Fruit fly (Drosophila melanogaster): ENCODE measurements around the gene prage.

DNA sequence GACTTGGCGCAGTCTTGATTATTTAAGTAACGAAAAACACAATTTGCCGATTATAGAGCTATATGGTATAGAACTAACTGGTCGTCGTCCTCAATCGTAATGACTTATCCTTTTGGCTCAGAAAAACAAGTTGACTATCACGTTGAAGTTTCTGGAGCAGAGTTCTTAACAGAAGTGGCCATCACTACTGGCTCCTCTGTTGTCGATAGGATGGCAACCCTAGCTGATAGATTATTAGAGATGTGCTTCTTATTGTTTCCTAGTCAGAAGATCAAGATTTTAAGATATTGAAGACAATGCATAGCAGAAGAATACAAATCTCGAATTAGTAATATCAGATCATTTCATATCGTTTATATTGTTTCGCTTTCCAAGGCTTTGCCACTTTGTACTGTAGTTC is 48.8 kb downstream of the prage start, which contains the start of gene CG14811:
- TF ChIP-seq CG8359 (GFP tag; optimal IDR thresholded peaks at IDR 0.05; ENCODE audit: borderline replicate concordance) (no peak), CG3726 (GFP tag; IDR thresholded peaks at IDR 0.05) (no peak), CG11560 (tag; IDR thresholded peaks at IDR 0.05) (no peak), CG9727 (GFP tag; optimal IDR thresholded peaks at IDR 0.05) (no peak), CG8281 (tag; optimal IDR thresholded peaks at IDR 0.05) (no peak), Adf1 (GFP tag; IDR thresholded peaks at IDR 0.05) (no peak)

All from whole organism, embryonic.